Worm (Caenorhabditis elegans) whole organism, L4/young adult: Measurements from ENCODE around the gene Y116A8C.25.

Source experiments
- W03F9.2 ChIP-seq: fragments of 150-350 bp; optimal IDR thresholded peaks from 2 replicates; lab custom pipeline; 2014; ENCODE audit warnings: missing biosample characterization, missing genetic modification characterization
- him-1 ChIP-seq: sonication (generic microtip); optimal IDR thresholded peaks from 2 replicates; lab custom pipeline; 2016; ENCODE audit warnings: missing genotype, missing genetic modification reagents, missing genetic modification characterization, missing compliant biosample characterization

ce11 chrIV:17084317-17084716 lies 5.8 kb upstream of the Y116A8C.25 start:
- TF ChIP-seq W03F9.2 (tag; lab: Kevin White, UChicago) (no peak), him-1 (tag; lab: Kevin White, UChicago) (no peak)
